Worm (Caenorhabditis elegans) whole organism, L1 larva: ENCODE results near the gene ZK470.14.

ENCODE experiments used
- C16A3.4 ChIP-seq: fragments of 150-350 bp; optimal IDR thresholded peaks from 2 replicates; lab custom pipeline; 2014; ENCODE audit warnings: missing biosample characterization, missing genetic modification characterization
- aha-1 ChIP-seq: fragments of 150-350 bp; optimal IDR thresholded peaks from 2 replicates; lab custom pipeline; 2014; ENCODE audit warnings: missing biosample characterization, missing genetic modification characterization
- ama-1 ChIP-seq: fragments of 150-350 bp; optimal IDR thresholded peaks from 2 replicates; lab custom pipeline; 2014
- blmp-1 ChIP-seq: fragments of 150-350 bp; optimal IDR thresholded peaks from 2 replicates; lab custom pipeline; 2014; ENCODE audit warnings: missing biosample characterization, missing genetic modification characterization
- ceh-82 ChIP-seq, 3 experiments: fragments of 150-350 bp in 1 of 3; sonication (generic microtip) in 2 of 3; optimal IDR thresholded peaks; 2 replicates each; lab custom pipeline; 2014 to 2017; ENCODE audit warnings: missing biosample characterization in 3 of 3, missing genetic modification characterization in 3 of 3
- ceh-88 ChIP-seq: fragments of 200-800 bp; sonication (Bioruptor generic); IDR thresholded peaks from 2 replicates; pipeline ENCODE4 v1.3.6; 2022; ENCODE audit warnings: missing genetic modification characterization, missing compliant biosample characterization
- dsc-1 ChIP-seq: sonication (generic microtip); optimal IDR thresholded peaks from 2 replicates; lab custom pipeline; 2016; ENCODE audit warnings: mild to moderate bottlenecking, missing genetic modification characterization, missing compliant biosample characterization
- efl-1 ChIP-seq, 4 experiments: fragments of 150-350 bp; optimal IDR thresholded peaks in 3 of 4; peaks in 1 of 4; 1 replicate in 1 of 4; 2 replicates in 3 of 4; lab custom pipeline; 2014; ENCODE audit warnings: missing biosample characterization in 2 of 4, missing genetic modification characterization in 2 of 4, missing genetic modification reagents in 2 of 4
- elt-2 ChIP-seq: sonication (generic microtip); optimal IDR thresholded peaks from 2 replicates; lab custom pipeline; 2016; ENCODE audit warnings: missing genetic modification characterization, mild to moderate bottlenecking, inconsistent platforms, missing compliant biosample characterization, missing genetic modification reagents
- elt-3 ChIP-seq, 6 experiments: fragments of 150-350 bp in 1 of 6; sonication (generic microtip); optimal IDR thresholded peaks; 2 replicates each; lab custom pipeline; 2017 to 2018; ENCODE audit warnings: missing biosample characterization in 6 of 6, missing genetic modification characterization in 6 of 6, inconsistent platforms in 1 of 6
- ets-5 ChIP-seq: fragments of 200-800 bp; sonication (Bioruptor generic); IDR thresholded peaks from 2 replicates; pipeline ENCODE4 v1.3.6; 2022; ENCODE audit warnings: missing genetic modification characterization, missing compliant biosample characterization
- fkh-10 ChIP-seq: sonication (generic microtip); optimal IDR thresholded peaks from 2 replicates; lab custom pipeline; 2017; ENCODE audit warnings: missing biosample characterization, missing genetic modification reagents, missing genetic modification characterization
- fkh-8 ChIP-seq: sonication (generic microtip); optimal IDR thresholded peaks from 2 replicates; lab custom pipeline; 2016; ENCODE audit warnings: mild to moderate bottlenecking, missing genetic modification characterization, missing compliant biosample characterization
- grh-1 ChIP-seq: fragments of 200-800 bp; sonication (Bioruptor generic); IDR thresholded peaks from 2 replicates; pipeline ENCODE4 v1.3.6; 2022; ENCODE audit warnings: missing genetic modification reagents, missing genetic modification characterization, missing compliant biosample characterization
- hlh-4 ChIP-seq: sonication (generic microtip); optimal IDR thresholded peaks from 2 replicates; lab custom pipeline; 2016; ENCODE audit warnings: mild to moderate bottlenecking, missing genetic modification characterization, missing compliant biosample characterization
- irx-1 ChIP-seq: sonication (generic microtip); optimal IDR thresholded peaks from 2 replicates; lab custom pipeline; 2016; ENCODE audit warnings: missing genetic modification characterization, missing compliant biosample characterization
- isw-1 ChIP-seq: fragments of 200-800 bp; sonication (Bioruptor generic); IDR thresholded peaks from 2 replicates; pipeline ENCODE4 v1.3.6; 2022; ENCODE audit warnings: missing genetic modification characterization, missing compliant biosample characterization
- lin-13 ChIP-seq: fragments of 150-350 bp; optimal IDR thresholded peaks from 2 replicates; lab custom pipeline; 2014; ENCODE audit warnings: missing biosample characterization, missing genetic modification reagents, missing genetic modification characterization
- lin-35 ChIP-seq, 2 experiments: fragments of 150-350 bp; optimal IDR thresholded peaks; 2 replicates each; lab custom pipeline; 2014; ENCODE audit warnings: missing biosample characterization in 2 of 2, missing genetic modification characterization in 2 of 2, missing genetic modification reagents in 2 of 2
- lin-39 ChIP-seq: fragments of 150-350 bp; optimal IDR thresholded peaks from 2 replicates; lab custom pipeline; 2014; ENCODE audit warnings: missing biosample characterization, missing genetic modification reagents, missing genetic modification characterization
- lir-3 ChIP-seq: sonication (generic microtip); optimal IDR thresholded peaks from 2 replicates; lab custom pipeline; 2016; ENCODE audit warnings: mild to moderate bottlenecking, missing genetic modification characterization, moderate library complexity, missing compliant biosample characterization; ENCODE audit not compliant: poor library complexity
- lsy-2 ChIP-seq, 2 experiments: fragments of 150-350 bp; optimal IDR thresholded peaks; 2 replicates each; lab custom pipeline; 2014; ENCODE audit warnings: missing biosample characterization in 2 of 2, missing genetic modification characterization in 2 of 2
- mab-9 ChIP-seq: fragments of 200-800 bp; sonication (Bioruptor generic); IDR thresholded peaks from 2 replicates; pipeline ENCODE4 v1.3.6; 2022; ENCODE audit warnings: missing genetic modification reagents, missing genetic modification characterization, missing compliant biosample characterization
- mdl-1 ChIP-seq, 2 experiments: fragments of 150-350 bp; optimal IDR thresholded peaks; 2 replicates each; lab custom pipeline; 2014 to 2017; ENCODE audit warnings: missing biosample characterization in 2 of 2, missing genetic modification characterization in 2 of 2, inconsistent platforms in 1 of 2
- mep-1 ChIP-seq: fragments of 150-350 bp; optimal IDR thresholded peaks from 2 replicates; lab custom pipeline; 2014; ENCODE audit warnings: missing biosample characterization, missing genetic modification characterization
- nhr-19 ChIP-seq: fragments of 200-800 bp; sonication (Bioruptor generic); conservative IDR thresholded peaks from 2 replicates; pipeline ENCODE4 v1.3.6; 2022; ENCODE audit warnings: missing genetic modification characterization, missing compliant biosample characterization
- nhr-20 ChIP-seq: sonication (generic microtip); optimal IDR thresholded peaks from 2 replicates; lab custom pipeline; 2016; ENCODE audit warnings: mild to moderate bottlenecking, missing genetic modification characterization, missing compliant biosample characterization
- nhr-237 ChIP-seq: fragments of 150-350 bp; optimal IDR thresholded peaks from 2 replicates; lab custom pipeline; 2014; ENCODE audit warnings: missing biosample characterization, missing genetic modification characterization
- nhr-47 ChIP-seq: sonication (generic microtip); optimal IDR thresholded peaks from 2 replicates; lab custom pipeline; 2016; ENCODE audit warnings: mild to moderate bottlenecking, missing genetic modification characterization, moderate library complexity, missing compliant biosample characterization
- nhr-71 ChIP-seq: sonication (generic microtip); optimal IDR thresholded peaks from 2 replicates; lab custom pipeline; 2016; ENCODE audit warnings: mild to moderate bottlenecking, missing genetic modification characterization, moderate library complexity, missing compliant biosample characterization
- nhr-84 ChIP-seq: sonication (generic microtip); optimal IDR thresholded peaks from 2 replicates; lab custom pipeline; 2017; ENCODE audit warnings: missing biosample characterization, missing genetic modification characterization
- nhr-85 ChIP-seq: sonication (generic microtip); peaks from one replicate; lab custom pipeline; 2016; ENCODE audit warnings: missing genetic modification characterization, inconsistent platforms, missing compliant biosample characterization
- pax-3 ChIP-seq: fragments of 200-800 bp; sonication (Bioruptor generic); optimal IDR thresholded peaks from 2 replicates; lab custom pipeline; 2018; ENCODE audit warnings: mild to moderate bottlenecking, missing genetic modification characterization, moderate library complexity, missing compliant biosample characterization
- rnt-1 ChIP-seq: sonication (generic microtip); optimal IDR thresholded peaks from 2 replicates; lab custom pipeline; 2016; ENCODE audit warnings: mild to moderate bottlenecking, missing genetic modification characterization, moderate library complexity, missing compliant biosample characterization
- snu-23 ChIP-seq: sonication (generic microtip); optimal IDR thresholded peaks from 2 replicates; lab custom pipeline; 2016; ENCODE audit warnings: missing genetic modification characterization, missing compliant biosample characterization
- swsn-7 ChIP-seq: sonication (generic microtip); optimal IDR thresholded peaks from 2 replicates; lab custom pipeline; 2016; ENCODE audit warnings: missing genetic modification characterization, missing compliant biosample characterization
- tbx-2 ChIP-seq: sonication (generic microtip); optimal IDR thresholded peaks from 2 replicates; lab custom pipeline; 2016; ENCODE audit warnings: missing genetic modification characterization, missing compliant biosample characterization
- unc-130 ChIP-seq: fragments of 150-350 bp; optimal IDR thresholded peaks from 2 replicates; lab custom pipeline; 2017; ENCODE audit warnings: missing biosample characterization, missing genetic modification characterization, inconsistent platforms
- unc-62 ChIP-seq: fragments of 150-350 bp; optimal IDR thresholded peaks from 2 replicates; lab custom pipeline; 2014; ENCODE audit warnings: missing biosample characterization, missing genetic modification reagents, missing genetic modification characterization
- unc-86 ChIP-seq: sonication (generic microtip); optimal IDR thresholded peaks from 2 replicates; lab custom pipeline; 2016; ENCODE audit warnings: missing genetic modification characterization, missing compliant biosample characterization
- unc-98 ChIP-seq: fragments of 200-800 bp; sonication (Bioruptor generic); IDR thresholded peaks from 2 replicates; pipeline ENCODE4 v1.3.6; 2022; ENCODE audit warnings: missing genetic modification characterization, missing compliant biosample characterization
- vab-15 ChIP-seq: sonication (generic microtip); optimal IDR thresholded peaks from 2 replicates; lab custom pipeline; 2017; ENCODE audit warnings: missing genotype, mild to moderate bottlenecking, missing genetic modification characterization, missing compliant biosample characterization
- zag-1 ChIP-seq: fragments of 150-350 bp; optimal IDR thresholded peaks from 2 replicates; lab custom pipeline; 2014; ENCODE audit warnings: missing biosample characterization, missing genetic modification characterization
- ztf-11 ChIP-seq, 2 experiments: sonication (generic microtip); optimal IDR thresholded peaks; 2 replicates each; lab custom pipeline; 2016 to 2017; ENCODE audit warnings: missing genetic modification characterization in 2 of 2, missing biosample characterization in 1 of 2, missing compliant biosample characterization in 1 of 2
- ztf-4 ChIP-seq: fragments of 150-350 bp; optimal IDR thresholded peaks from 2 replicates; lab custom pipeline; 2014; ENCODE audit warnings: missing biosample characterization, missing genetic modification characterization

ZK470.14 gene

ce11 chrX:4142202-4142601 is 25.0 kb upstream of the ZK470.14 start (continued):
- peak; percentile 99 for TF ChIP-seq nhr-20 (tag; lab: Kevin White, UChicago)
- TF ChIP-seq, all 84 proteins: peak for 60

- TF ChIP-seq fkh-10 (GFP tag; lab: Kevin White, UChicago) (no peak), lin-13 (peak; percentile 60), lin-39 (peak; percentile 21), fkh-8 (tag; lab: Kevin White, UChicago) (peak; percentile 60), snu-23 (GFP tag; lab: Kevin White, UChicago) (no peak), efl-1 (optimal IDR thresholded peaks at IDR 0.05; lab: Kevin White, UChicago) (peak in 1 of 2 experiments; percentile 14), efl-1 (GFP tag; optimal IDR thresholded peaks at IDR 0.05 in 1 of 2; lab: Kevin White, UChicago) (peak in 1 of 2 experiments; percentile 93), ceh-88 (GFP tag; lab: Robert Waterston, UW) (no peak), nhr-71 (tag; lab: Kevin White, UChicago) (peak; percentile 81), rnt-1 (tag; lab: Kevin White, UChicago) (peak; percentile 88), nhr-85 (tag; lab: Kevin White, UChicago) (peak; percentile 73), mab-9 (GFP tag; lab: Robert Waterston, UW) (peak; percentile 23; the same call in 1 of the 2 replicates), unc-130 (tag; lab: Kevin White, UChicago) (peak; percentile 65), lsy-2 (tag; optimal IDR thresholded peaks at IDR 0.05; lab: Kevin White, UChicago) (peak; percentile 33 to 37), nhr-19 (peak; percentile 68), mdl-1 (tag; optimal IDR thresholded peaks at IDR 0.05; lab: Kevin White, UChicago) (peak in 1 of 2 experiments; percentile 44), blmp-1 (tag; lab: Kevin White, UChicago) (no peak), unc-98 (0 out of 2 replicates have a peak, but pooled peaks have one; percentile 31), elt-2 (tag; lab: Kevin White, UChicago) (peak; percentile 63), ztf-4 (tag; lab: Kevin White, UChicago) (peak; percentile 87), aha-1 (tag; lab: Kevin White, UChicago) (peak; percentile 67), lir-3 (tag; lab: Kevin White, UChicago) (no peak), dsc-1 (tag; lab: Kevin White, UChicago) (peak; percentile 15), mep-1 (tag; lab: Kevin White, UChicago) (peak; percentile 77), swsn-7 (tag; lab: Kevin White, UChicago) (peak; percentile 20)
These were observed 24.5 kb upstream of the ZK470.14 start for ce11 chrX:4142648-4143259.

ce11 chrX:4143260-4144018 is 23.8 kb upstream of the ZK470.14 start:
- TF ChIP-seq efl-1 (optimal IDR thresholded peaks at IDR 0.05; lab: Kevin White, UChicago) (no peak), efl-1 (GFP tag; optimal IDR thresholded peaks at IDR 0.05 in 1 of 2; lab: Kevin White, UChicago) (peak in 1 of 2 experiments; percentile 50), ets-5 (no peak), ztf-11 (tag; optimal IDR thresholded peaks at IDR 0.05; lab: Kevin White, UChicago) (no peak), unc-86 (tag; lab: Kevin White, UChicago) (peak; percentile 19), unc-98 (no peak), lin-13 (no peak), grh-1 (GFP tag; lab: Robert Waterston, UW) (no peak), pax-3 (tag; lab: Kevin White, UChicago) (peak; percentile 3), hlh-4 (no peak), vab-15 (tag; lab: Kevin White, UChicago) (no peak), lsy-2 (tag; optimal IDR thresholded peaks at IDR 0.05; lab: Kevin White, UChicago) (no peak), fkh-8 (tag; lab: Kevin White, UChicago) (peak; percentile 43), isw-1 (no peak), lir-3 (tag; lab: Kevin White, UChicago) (no peak), tbx-2 (no peak), blmp-1 (tag; lab: Kevin White, UChicago) (peak; percentile 33), ceh-82 (tag; optimal IDR thresholded peaks at IDR 0.05; lab: Kevin White, UChicago) (no peak), ama-1 (no peak), unc-62 (GFP tag; lab: Kevin White, UChicago) (no peak), zag-1 (tag; lab: Kevin White, UChicago) (no peak), irx-1 (tag; lab: Kevin White, UChicago) (no peak), ceh-88 (GFP tag; lab: Robert Waterston, UW) (no peak), nhr-47 (tag; lab: Kevin White, UChicago) (no peak), nhr-84 (tag; lab: Kevin White, UChicago) (no peak), nhr-237 (no peak), ztf-4 (tag; lab: Kevin White, UChicago) (peak; percentile 51), C16A3.4 (tag; lab: Kevin White, UChicago) (no peak), mep-1 (tag; lab: Kevin White, UChicago) (peak; percentile 50), elt-3 (tag; optimal IDR thresholded peaks at IDR 0.05; lab: Kevin White, UChicago) (no peak), lin-35 (GFP tag; optimal IDR thresholded peaks at IDR 0.05; lab: Kevin White, UChicago) (peak in 1 of 2 experiments; percentile 4)
